Worm (Caenorhabditis elegans) whole organism, mixed stage, embryonic: ENCODE data around the gene Y41C4A.12.

Experiments used
- blmp-1 ChIP-seq: fragments of 150-350 bp; optimal IDR thresholded peaks from 2 replicates; lab custom pipeline; 2014; ENCODE audit warnings: missing biosample characterization, missing genetic modification characterization
- ceh-43 ChIP-seq: fragments of 200-800 bp; sonication (Bioruptor generic); optimal IDR thresholded peaks from 2 replicates; lab custom pipeline; 2018; ENCODE audit warnings: mild to moderate bottlenecking, missing genetic modification characterization, moderate library complexity, missing compliant biosample characterization
- ces-1 ChIP-seq: fragments of 150-350 bp; optimal IDR thresholded peaks from 2 replicates; lab custom pipeline; 2014; ENCODE audit warnings: missing biosample characterization, missing genetic modification reagents, missing genetic modification characterization
- elt-3 ChIP-seq: fragments of 150-350 bp; optimal IDR thresholded peaks from 2 replicates; lab custom pipeline; 2014; ENCODE audit warnings: missing biosample characterization, missing genetic modification characterization
- flh-1 ChIP-seq: fragments of 200-800 bp; sonication (Bioruptor generic); optimal IDR thresholded peaks from 2 replicates; lab custom pipeline; 2018; ENCODE audit warnings: mild to moderate bottlenecking, missing genetic modification characterization, moderate library complexity, missing compliant biosample characterization
- ham-2 ChIP-seq: fragments of 200-800 bp; sonication (Bioruptor generic); optimal IDR thresholded peaks from 2 replicates; lab custom pipeline; 2018; ENCODE audit warnings: mild to moderate bottlenecking, missing genetic modification characterization, missing compliant biosample characterization
- lsy-2 ChIP-seq: fragments of 150-350 bp; optimal IDR thresholded peaks from 2 replicates; lab custom pipeline; 2014; ENCODE audit warnings: missing biosample characterization, missing genetic modification characterization
- nhr-12 ChIP-seq: fragments of 150-350 bp; optimal IDR thresholded peaks from 2 replicates; lab custom pipeline; 2014; ENCODE audit warnings: missing biosample characterization, missing genetic modification characterization
- snpc-4 ChIP-seq: fragments of 150-350 bp; optimal IDR thresholded peaks from 2 replicates; lab custom pipeline; 2014; ENCODE audit warnings: missing biosample characterization, missing genetic modification characterization
- tbx-8 ChIP-seq: fragments of 200-800 bp; sonication (Bioruptor generic); optimal IDR thresholded peaks from 2 replicates; lab custom pipeline; 2018; ENCODE audit warnings: mild to moderate bottlenecking, missing genetic modification characterization, moderate library complexity, missing compliant biosample characterization

ce11 chrIII:11732943-11733342 lies 6.5 kb upstream of the Y41C4A.12 start:
- TF ChIP-seq tbx-8 (GFP tag; lab: Kevin White, UChicago) (no peak), blmp-1 (no peak), snpc-4 (tag; lab: Kevin White, UChicago) (no peak), elt-3 (no peak), flh-1 (GFP tag; lab: Kevin White, UChicago) (no peak), ham-2 (no peak), ceh-43 (GFP tag; lab: Kevin White, UChicago) (no peak), lsy-2 (tag; lab: Kevin White, UChicago) (no peak), nhr-12 (tag; lab: Kevin White, UChicago) (no peak), ces-1 (GFP tag; lab: Kevin White, UChicago) (no peak)
